Fruit fly (Drosophila melanogaster): ENCODE measurements around the gene CG13887.

The CG13887 gene

DNA sequence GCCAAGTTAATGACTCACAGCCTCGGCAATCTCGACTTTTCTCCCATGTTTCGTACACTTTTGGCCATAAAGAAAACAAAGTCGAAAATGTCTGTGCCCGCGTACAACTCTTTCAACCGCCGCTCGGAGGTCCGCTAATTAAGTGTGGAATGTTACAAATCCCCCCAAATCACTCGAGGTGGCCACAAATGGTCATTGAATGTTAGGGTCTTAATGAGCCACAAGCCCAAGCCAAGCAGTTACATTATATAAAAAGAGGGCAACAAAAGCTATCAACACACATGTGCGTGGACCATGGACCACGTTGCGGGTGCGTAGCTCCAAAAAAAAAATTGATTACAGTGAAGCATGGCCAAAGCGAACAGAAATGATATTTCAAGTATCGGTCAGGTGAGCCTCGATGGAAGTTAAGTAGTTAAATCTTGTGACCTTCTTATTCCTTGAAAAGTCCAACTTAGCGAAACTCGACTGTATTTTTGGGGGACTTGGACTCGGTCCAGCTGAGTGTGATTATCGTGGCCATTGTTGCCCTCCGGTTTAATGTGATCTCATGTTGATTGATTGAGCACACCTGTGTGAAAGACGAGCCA lies 18.3 kb upstream of the CG13887 start (continued):
- TF ChIP-seq CG18011 (GFP tag; optimal IDR thresholded peaks at IDR 0.05): peak; percentile 66
- TF ChIP-seq tll (GFP tag; optimal IDR thresholded peaks at IDR 0.05): no peak
- peak; percentile 58 for TF ChIP-seq CG14965 (GFP tag; optimal IDR thresholded peaks at IDR 0.05; ENCODE audit: borderline replicate concordance)
- TF ChIP-seq Mrtf (GFP tag; IDR thresholded peaks at IDR 0.05): peak; percentile 93
- peak; percentile 86 for TF ChIP-seq CoRest (tag; optimal IDR thresholded peaks at IDR 0.05)
- peak; percentile 70 for TF ChIP-seq Drgx (GFP tag; IDR thresholded peaks at IDR 0.05)
- peak in 1 of 2 experiments; percentile 77 for TF ChIP-seq Eip74EF (GFP tag; optimal IDR thresholded peaks at IDR 0.05)
- TF ChIP-seq amos (GFP tag; IDR thresholded peaks at IDR 0.05; ENCODE audit: partially characterized antibody): no peak
- peak; percentile 79 for TF ChIP-seq Doc2 (GFP tag; IDR thresholded peaks at IDR 0.05)
- TF ChIP-seq Hmr (GFP tag; optimal IDR thresholded peaks at IDR 0.05): peak; percentile 80
- peak; percentile 93 for TF ChIP-seq H15 (GFP tag; IDR thresholded peaks at IDR 0.05)
- TF ChIP-seq CG10274 (GFP tag; optimal IDR thresholded peaks at IDR 0.05): peak; percentile 68
- TF ChIP-seq Bgb (GFP tag; IDR thresholded peaks at IDR 0.05; ENCODE audit: partially characterized antibody): no peak
- no peak for TF ChIP-seq unc-4 (GFP tag; IDR thresholded peaks at IDR 0.05; ENCODE audit: partially characterized antibody)
- TF ChIP-seq CG11398 (GFP tag; optimal IDR thresholded peaks at IDR 0.05): peak; percentile 86
- peak; percentile 81 for TF ChIP-seq Abd-B (GFP tag; optimal IDR thresholded peaks at IDR 0.05)
- peak; percentile 36 for TF ChIP-seq CG2116 (GFP tag; optimal IDR thresholded peaks at IDR 0.05)
- no peak for TF ChIP-seq HLH4C (GFP tag; IDR thresholded peaks at IDR 0.05; ENCODE audit: partially characterized antibody)
- TF ChIP-seq seq (GFP tag; IDR thresholded peaks at IDR 0.05): peak; percentile 92
- TF ChIP-seq ewg (GFP tag; optimal IDR thresholded peaks at IDR 0.05): peak; percentile 78
- TF ChIP-seq CG7357 (GFP tag; IDR thresholded peaks at IDR 0.05): peak; percentile 79
- TF ChIP-seq bowl (GFP tag; IDR thresholded peaks at IDR 0.05): peak; percentile 89
- TF ChIP-seq CG11247 (GFP tag; IDR thresholded peaks at IDR 0.05): peak; percentile 91
- peak; percentile 80 for TF ChIP-seq CG17829 (tag; optimal IDR thresholded peaks at IDR 0.05)
- TF ChIP-seq bsh (GFP tag; optimal IDR thresholded peaks at IDR 0.05): peak in 1 of 2 experiments; percentile 90
- no peak for TF ChIP-seq h (optimal IDR thresholded peaks at IDR 0.05)
- no peak for TF ChIP-seq inv (GFP tag; IDR thresholded peaks at IDR 0.05; ENCODE audit: partially characterized antibody)
- TF ChIP-seq Mad (GFP tag; optimal IDR thresholded peaks at IDR 0.05): peak; percentile 76
- TF ChIP-seq CG2889 (GFP tag; IDR thresholded peaks at IDR 0.05): peak; percentile 88
- TF ChIP-seq HLHmδ (GFP tag; optimal IDR thresholded peaks at IDR 0.05): no peak
- peak; percentile 97 for TF ChIP-seq Ets65A (GFP tag)
- peak; percentile 84 for TF ChIP-seq eyg (GFP tag; optimal IDR thresholded peaks at IDR 0.05)
- peak; percentile 69; the same call in 2 of the 3 replicates for TF ChIP-seq z (GFP tag; IDR thresholded peaks at IDR 0.05)
- TF ChIP-seq CG3065 (GFP tag; optimal IDR thresholded peaks at IDR 0.05): peak; percentile 41
- peak; percentile 91 for TF ChIP-seq CG7839 (tag; optimal IDR thresholded peaks at IDR 0.05)
- peak; percentile 63 for TF ChIP-seq CG10267 (tag; optimal IDR thresholded peaks at IDR 0.05)
- TF ChIP-seq wdn (GFP tag; IDR thresholded peaks at IDR 0.05): peak; percentile 81
- peak; percentile 68 for TF ChIP-seq gcm (GFP tag; optimal IDR thresholded peaks at IDR 0.05)
- peak; percentile 82 for TF ChIP-seq CG6813 (GFP tag; optimal IDR thresholded peaks at IDR 0.05)
- TF ChIP-seq CG10147 (GFP tag; optimal IDR thresholded peaks at IDR 0.05): peak; percentile 69
- TF ChIP-seq pzg (GFP tag; optimal IDR thresholded peaks at IDR 0.05): no peak
- TF ChIP-seq Dad (GFP tag; optimal IDR thresholded peaks at IDR 0.05): peak; percentile 84
- TF ChIP-seq Optix (GFP tag; IDR thresholded peaks at IDR 0.05): peak; percentile 96
- peak; percentile 51 for TF ChIP-seq D19B (GFP tag; optimal IDR thresholded peaks at IDR 0.05)
- no peak for TF ChIP-seq Neu2 (GFP tag; optimal IDR thresholded peaks at IDR 0.05; ENCODE audit: borderline replicate concordance)
- TF ChIP-seq Dbx (GFP tag; IDR thresholded peaks at IDR 0.05): peak; percentile 82
- TF ChIP-seq chn (GFP tag; optimal IDR thresholded peaks at IDR 0.05): peak; percentile 87
- TF ChIP-seq E2f2 (GFP tag; IDR thresholded peaks at IDR 0.05): peak; percentile 73
- TF ChIP-seq Hr51 (GFP tag; optimal IDR thresholded peaks at IDR 0.05): peak; percentile 70 to 88
